Fruit fly (Drosophila melanogaster): ENCODE measurements around the gene Arglu1.

Gene Arglu1

dm6 chr2L:9943521-9943920, 5.6 kb upstream of the Arglu1 start (continued):
- TF ChIP-seq CG1603 (tag; optimal IDR thresholded peaks at IDR 0.05) (peak; percentile 22), CG6791 (GFP tag; IDR thresholded peaks at IDR 0.05; ENCODE audit: partially characterized antibody) (no peak), Sin3A (optimal IDR thresholded peaks at IDR 0.05) (no peak), lmd (GFP tag; IDR thresholded peaks at IDR 0.05) (no peak), pum (GFP tag; optimal IDR thresholded peaks at IDR 0.05) (no peak), p53 (GFP tag; optimal IDR thresholded peaks at IDR 0.05) (no peak), toy (GFP tag; IDR thresholded peaks at IDR 0.05) (no peak), Ssrp (tag; optimal IDR thresholded peaks at IDR 0.05) (no peak), NFAT (GFP tag; IDR thresholded peaks at IDR 0.05) (no peak), z (GFP tag; IDR thresholded peaks at IDR 0.05) (no peak), CG13624 (GFP tag; optimal IDR thresholded peaks at IDR 0.05) (no peak), gsb-n (tag; optimal IDR thresholded peaks at IDR 0.05) (no peak), cato (GFP tag; optimal IDR thresholded peaks at IDR 0.05; ENCODE audit: borderline replicate concordance) (no peak), kni (GFP tag; optimal IDR thresholded peaks at IDR 0.05) (no peak), CG3407 (GFP tag; optimal IDR thresholded peaks at IDR 0.05) (no peak), Lim3 (GFP tag; IDR thresholded peaks at IDR 0.05) (no peak), CG17361 (GFP tag; IDR thresholded peaks at IDR 0.05) (no peak), pan (optimal IDR thresholded peaks at IDR 0.05) (no peak), pan (GFP tag; optimal IDR thresholded peaks at IDR 0.05 in 1 of 2, IDR thresholded peaks at IDR 0.05 in 1 of 2) (no peak), sc (optimal IDR thresholded peaks at IDR 0.05) (no peak), sc (GFP tag; optimal IDR thresholded peaks at IDR 0.05) (no peak), MTF-1 (GFP tag; optimal IDR thresholded peaks at IDR 0.05; ENCODE audit: borderline replicate concordance) (no peak), NfI (GFP tag; optimal IDR thresholded peaks at IDR 0.05) (peak; percentile 23), Poxn (GFP tag; IDR thresholded peaks at IDR 0.05) (no peak), CG2129 (GFP tag; IDR thresholded peaks at IDR 0.05; ENCODE audit: partially characterized antibody) (no peak), maf-S (GFP tag; optimal IDR thresholded peaks at IDR 0.05) (peak; percentile 3), gce (GFP tag; IDR thresholded peaks at IDR 0.05) (no peak), CG2199 (GFP tag; IDR thresholded peaks at IDR 0.05) (no peak), inv (GFP tag; IDR thresholded peaks at IDR 0.05; ENCODE audit: partially characterized antibody) (no peak), CG12104 (GFP tag; optimal IDR thresholded peaks at IDR 0.05) (no peak), Gsc (GFP tag; IDR thresholded peaks at IDR 0.05) (no peak), C15 (GFP tag; IDR thresholded peaks at IDR 0.05) (no peak), bab2 (GFP tag; optimal IDR thresholded peaks at IDR 0.05) (no peak), otp (GFP tag; IDR thresholded peaks at IDR 0.05) (no peak), lov (optimal IDR thresholded peaks at IDR 0.05) (no peak), lov (GFP tag; IDR thresholded peaks at IDR 0.05) (no peak), chn (GFP tag; optimal IDR thresholded peaks at IDR 0.05) (no peak), CG5953 (GFP tag; IDR thresholded peaks at IDR 0.05) (no peak), Hey (tag; optimal IDR thresholded peaks at IDR 0.05) (peak; percentile 51), CG34224 (GFP tag; IDR thresholded peaks at IDR 0.05; ENCODE audit: partially characterized antibody) (no peak), CG14965 (GFP tag; optimal IDR thresholded peaks at IDR 0.05; ENCODE audit: borderline replicate concordance) (no peak), CG8089 (GFP tag; optimal IDR thresholded peaks at IDR 0.05) (no peak), peb (GFP tag; IDR thresholded peaks at IDR 0.05) (no peak), Ravus (GFP tag; IDR thresholded peaks at IDR 0.05) (no peak), CG10462 (GFP tag; optimal IDR thresholded peaks at IDR 0.05) (no peak), Blimp-1 (GFP tag; optimal IDR thresholded peaks at IDR 0.05) (no peak), corto (GFP tag; optimal IDR thresholded peaks at IDR 0.05) (no peak), D (optimal IDR thresholded peaks at IDR 0.05) (no peak), D (GFP tag; optimal IDR thresholded peaks at IDR 0.05) (no peak), CG6254 (GFP tag; optimal IDR thresholded peaks at IDR 0.05) (no peak), unpg (GFP tag; optimal IDR thresholded peaks at IDR 0.05) (no peak), Max (GFP tag; optimal IDR thresholded peaks at IDR 0.05) (no peak), CG1792 (GFP tag; optimal IDR thresholded peaks at IDR 0.05) (no peak), sd (tag; optimal IDR thresholded peaks at IDR 0.05) (peak; percentile 92)
